Worm (Caenorhabditis elegans): Measurements from ENCODE around the gene peb-1.

DNA sequence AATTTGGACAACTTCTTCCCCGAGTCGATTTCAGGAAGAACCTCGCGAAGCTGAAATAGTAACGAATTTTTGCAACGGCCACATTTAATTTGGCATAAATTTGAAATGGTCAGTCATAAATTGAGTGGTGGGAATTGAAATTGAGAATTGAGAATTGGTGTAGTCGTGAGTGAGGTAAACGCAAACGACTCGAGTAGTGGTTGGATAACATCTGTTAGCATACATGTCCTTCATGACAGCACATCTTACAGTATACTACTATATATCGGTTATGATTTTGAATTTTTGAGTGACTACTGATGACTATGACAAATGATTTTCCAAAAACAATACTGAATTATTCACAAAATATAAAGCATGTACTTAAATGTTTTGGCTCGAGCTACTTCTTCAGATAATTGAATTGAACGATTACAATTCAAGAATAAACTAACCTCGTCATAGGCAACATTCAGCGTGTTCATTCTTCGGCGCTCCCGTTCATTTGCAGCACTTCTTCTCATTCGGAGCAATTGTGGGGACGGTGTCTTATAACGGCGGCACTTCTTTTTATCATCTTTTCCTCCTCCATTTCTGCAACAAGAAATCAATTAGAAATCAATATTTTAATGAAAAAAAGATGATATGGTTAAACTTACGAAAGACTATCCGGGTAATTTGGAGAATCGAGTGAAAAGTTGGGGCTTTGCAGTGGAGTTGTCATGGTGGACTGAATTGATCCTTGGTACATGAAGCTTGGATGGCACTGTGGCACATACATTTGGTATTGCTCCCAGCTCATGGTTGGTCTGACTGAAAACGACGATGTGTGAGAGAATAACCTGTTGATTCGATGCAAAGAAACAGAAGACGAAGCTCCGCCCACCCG, 18.7 kb downstream of the peb-1 start, which contains the start of gene lin-32:
- no peak for TF ChIP-seq elt-3 (tag; optimal IDR thresholded peaks at IDR 0.05)
- no peak for TF ChIP-seq nhr-12 (tag; optimal IDR thresholded peaks at IDR 0.05)
- TF ChIP-seq nhr-77 (tag; optimal IDR thresholded peaks at IDR 0.05) = no peak
- no peak for TF ChIP-seq ztf-11 (tag; optimal IDR thresholded peaks at IDR 0.05)
- TF ChIP-seq ama-1 (optimal IDR thresholded peaks at IDR 0.05) = no peak
